Fruit fly (Drosophila melanogaster): ENCODE data around the gene CG42637.

DNA sequence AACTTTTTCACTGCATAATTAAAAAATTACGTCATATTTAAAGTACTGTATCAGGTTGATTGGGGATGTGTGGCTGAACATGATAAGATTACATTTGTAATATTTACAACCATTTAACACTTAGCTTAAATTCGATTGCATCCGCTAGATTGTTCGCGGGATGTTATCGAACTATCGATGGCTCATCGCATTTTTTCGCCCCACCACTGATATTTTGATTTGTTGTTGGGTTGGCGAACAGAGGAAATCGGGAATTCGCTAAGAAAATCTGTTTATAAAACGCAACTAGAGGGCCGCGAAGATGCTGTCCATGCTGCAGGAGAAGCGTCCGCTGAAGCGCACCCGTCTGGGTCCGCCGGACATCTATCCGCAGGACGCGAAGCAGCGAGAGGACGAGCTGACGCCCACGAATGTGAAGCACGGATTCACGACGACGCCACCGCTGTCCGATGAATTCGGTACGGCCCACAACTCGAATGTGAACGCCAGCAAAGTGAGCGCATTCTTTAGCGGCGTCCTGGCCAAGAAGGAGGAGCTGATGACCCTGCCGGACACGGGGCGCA is 43.1 kb upstream of the CG42637 start, which contains the start of gene kto:
- TF ChIP-seq Snoo (tag; optimal IDR thresholded peaks at IDR 0.05): no peak
- no peak for TF ChIP-seq CG9948 (tag; optimal IDR thresholded peaks at IDR 0.05)
- TF ChIP-seq CG32121 (GFP tag; IDR thresholded peaks at IDR 0.05): no peak
- TF ChIP-seq gl (tag; optimal IDR thresholded peaks at IDR 0.05): no peak
- no peak for TF ChIP-seq EcR (GFP tag; optimal IDR thresholded peaks at IDR 0.05)
- TF ChIP-seq Pif1B (GFP tag; optimal IDR thresholded peaks at IDR 0.05): no peak
- no peak for TF ChIP-seq fd96Ca (GFP tag; IDR thresholded peaks at IDR 0.05)
- no peak for TF ChIP-seq CG10348 (GFP tag; IDR thresholded peaks at IDR 0.05)
- no peak for TF ChIP-seq CG4496 (GFP tag; IDR thresholded peaks at IDR 0.05)
- no peak for TF ChIP-seq CG12605 (GFP tag; IDR thresholded peaks at IDR 0.05)
- TF ChIP-seq CG14655 (GFP tag; optimal IDR thresholded peaks at IDR 0.05): no peak
